Worm (Caenorhabditis elegans): ENCODE measurements around the gene R160.3.

ce11 chrX:4383316-4383936, 17.3 kb upstream of the R160.3 start, which contains the start of gene lst-2:
- TF ChIP-seq dao-5 (tag; optimal IDR thresholded peaks at IDR 0.05) = no peak
- TF ChIP-seq him-1 (tag; optimal IDR thresholded peaks at IDR 0.05) = no peak
- TF ChIP-seq W03F9.2 (tag; optimal IDR thresholded peaks at IDR 0.05) = no peak

Data from whole organism, L4/young adult.